Worm (Caenorhabditis elegans): ENCODE measurements around the gene K02H11.9.

- TF ChIP-seq snpc-4 (tag; optimal IDR thresholded peaks at IDR 0.05) (no peak), ceh-83 (GFP tag; optimal IDR thresholded peaks at IDR 0.05) (no peak), ztf-11 (tag; optimal IDR thresholded peaks at IDR 0.05) (no peak), unc-62 (GFP tag; optimal IDR thresholded peaks at IDR 0.05) (no peak), lin-13 (tag; optimal IDR thresholded peaks at IDR 0.05) (no peak), pha-4 (tag; optimal IDR thresholded peaks at IDR 0.05) (no peak), mls-2 (tag; optimal IDR thresholded peaks at IDR 0.05) (no peak), nhr-28 (tag; optimal IDR thresholded peaks at IDR 0.05) (no peak), bed-3 (GFP tag; optimal IDR thresholded peaks at IDR 0.05) (no peak), nhr-237 (tag; optimal IDR thresholded peaks at IDR 0.05) (no peak), sptf-1 (tag; optimal IDR thresholded peaks at IDR 0.05) (no peak), blmp-1 (tag; optimal IDR thresholded peaks at IDR 0.05) (no peak), unc-39 (tag; optimal IDR thresholded peaks at IDR 0.05) (no peak)
Observed at ce11 chrV:1538842-1539241, 2.0 kb upstream of the K02H11.9 start.

All from whole organism, mixed stage, embryonic.